Worm (Caenorhabditis elegans): Measurements from ENCODE around the gene Y73B6BL.29.

- TF ChIP-seq med-1 (GFP tag; optimal IDR thresholded peaks at IDR 0.05; ENCODE audit: insufficient read depth) = no peak
- no peak for TF ChIP-seq flt-1 (GFP tag; IDR thresholded peaks at IDR 0.05)
- no peak for TF ChIP-seq klf-2 (GFP tag; conservative IDR thresholded peaks at IDR 0.05)
- TF ChIP-seq T22C8.4 (GFP tag; IDR thresholded peaks at IDR 0.05) = no peak
- TF ChIP-seq ztf-23 (GFP tag; IDR thresholded peaks at IDR 0.05) = no peak
- TF ChIP-seq ztf-29 (GFP tag; IDR thresholded peaks at IDR 0.05) = no peak
- no peak for TF ChIP-seq ref-1 (GFP tag; conservative IDR thresholded peaks at IDR 0.05)
These were observed 39.6 kb upstream of the Y73B6BL.29 start, which contains the start of gene srv-32 for ce11 chrIV:6282143-6282542.

Measured in whole organism, midembryonic.